Worm (Caenorhabditis elegans) whole organism, L2 larva: Measurements from ENCODE around the gene nspd-5.
"Not testable (repeated sequence)": the region's sequence is repeated elsewhere in the genome, so short reads cannot be mapped to it uniquely, and the experiment has no call there.

Source experiments
- C34F6.9 ChIP-seq: fragments of 150-350 bp; optimal IDR thresholded peaks from 2 replicates; lab custom pipeline; 2014; ENCODE audit warnings: missing biosample characterization, missing genetic modification characterization
- F13H6.1 ChIP-seq: sonication (generic microtip); optimal IDR thresholded peaks from 2 replicates; lab custom pipeline; 2016; ENCODE audit warnings: missing genetic modification characterization, missing compliant biosample characterization
- R02D3.7 ChIP-seq: fragments of 150-350 bp; optimal IDR thresholded peaks from 2 replicates; lab custom pipeline; 2014; ENCODE audit warnings: missing biosample characterization, missing genetic modification characterization
- Y55F3AM.14 ChIP-seq: fragments of 200-800 bp; sonication (Bioruptor generic); optimal IDR thresholded peaks from 2 replicates; lab custom pipeline; 2018; ENCODE audit warnings: mild to moderate bottlenecking, missing genetic modification characterization, missing compliant biosample characterization
- ZK546.5 ChIP-seq: sonication (generic microtip); optimal IDR thresholded peaks from 2 replicates; lab custom pipeline; 2017; ENCODE audit warnings: missing biosample characterization, missing genetic modification characterization
- alr-1 ChIP-seq: fragments of 150-350 bp; optimal IDR thresholded peaks from 2 replicates; lab custom pipeline; 2014; ENCODE audit warnings: missing biosample characterization, missing genetic modification characterization
- aly-2 ChIP-seq: fragments of 150-350 bp; optimal IDR thresholded peaks from 2 replicates; lab custom pipeline; 2014; ENCODE audit warnings: missing biosample characterization, missing genetic modification characterization
- ama-1 ChIP-seq: fragments of 150-350 bp; optimal IDR thresholded peaks from 2 replicates; lab custom pipeline; 2018; ENCODE audit warnings: inconsistent platforms
- blmp-1 ChIP-seq: sonication (generic microtip); optimal IDR thresholded peaks from 2 replicates; lab custom pipeline; 2017; ENCODE audit warnings: missing genetic modification characterization, mild to moderate bottlenecking, missing compliant biosample characterization, antibody characterized with exemption, moderate library complexity; ENCODE audit not compliant: insufficient read depth
- ceh-16 ChIP-seq: fragments of 150-350 bp; optimal IDR thresholded peaks from 2 replicates; lab custom pipeline; 2014; ENCODE audit warnings: missing biosample characterization, missing genetic modification characterization
- ceh-82 ChIP-seq: fragments of 150-350 bp; optimal IDR thresholded peaks from 2 replicates; lab custom pipeline; 2014; ENCODE audit warnings: missing biosample characterization, missing genetic modification characterization
- crh-2 ChIP-seq: sonication (generic microtip); optimal IDR thresholded peaks from 2 replicates; lab custom pipeline; 2017; ENCODE audit warnings: missing biosample characterization, missing genetic modification characterization
- dmd-4 ChIP-seq: sonication (generic microtip); optimal IDR thresholded peaks from 2 replicates; lab custom pipeline; 2017; ENCODE audit warnings: missing biosample characterization, missing genetic modification characterization
- egl-27 ChIP-seq: sonication (generic microtip); optimal IDR thresholded peaks from 3 replicates; lab custom pipeline; 2017; ENCODE audit warnings: missing biosample characterization, missing genetic modification reagents, missing genetic modification characterization
- elt-1 ChIP-seq: fragments of 150-350 bp; optimal IDR thresholded peaks from 2 replicates; lab custom pipeline; 2014; ENCODE audit warnings: missing biosample characterization, missing genetic modification characterization
- fos-1 ChIP-seq: fragments of 150-350 bp; optimal IDR thresholded peaks from 2 replicates; lab custom pipeline; 2014; ENCODE audit warnings: missing biosample characterization, missing genetic modification characterization
- gmeb-1 ChIP-seq: fragments of 150-350 bp; optimal IDR thresholded peaks from 2 replicates; lab custom pipeline; 2014; ENCODE audit warnings: missing biosample characterization, missing genetic modification characterization
- lin-11 ChIP-seq: fragments of 150-350 bp; sonication (generic microtip); optimal IDR thresholded peaks from 2 replicates; lab custom pipeline; 2014; ENCODE audit warnings: missing biosample characterization, missing genetic modification characterization, inconsistent platforms, mixed read lengths
- lin-13 ChIP-seq: fragments of 150-350 bp; optimal IDR thresholded peaks from 2 replicates; lab custom pipeline; 2014; ENCODE audit warnings: missing biosample characterization, missing genetic modification reagents, missing genetic modification characterization
- lin-39 ChIP-seq: fragments of 150-350 bp; optimal IDR thresholded peaks from 2 replicates; lab custom pipeline; 2014; ENCODE audit warnings: missing biosample characterization, missing genetic modification reagents, missing genetic modification characterization
- lsy-2 ChIP-seq, 2 experiments: fragments of 150-350 bp in 1 of 2; sonication (generic microtip) in 1 of 2; optimal IDR thresholded peaks; 2 replicates each; lab custom pipeline; 2014 to 2017; ENCODE audit warnings: missing biosample characterization in 2 of 2, missing genetic modification characterization in 2 of 2
- mab-5 ChIP-seq: fragments of 150-350 bp; optimal IDR thresholded peaks from 2 replicates; lab custom pipeline; 2014; ENCODE audit warnings: missing biosample characterization, missing genetic modification characterization
- mdl-1 ChIP-seq, 2 experiments: fragments of 150-350 bp in 1 of 2; sonication (generic microtip) in 1 of 2; optimal IDR thresholded peaks; 2 replicates each; lab custom pipeline; 2017; ENCODE audit warnings: missing biosample characterization in 2 of 2, missing genetic modification characterization in 2 of 2
- nhr-12 ChIP-seq: fragments of 150-350 bp; optimal IDR thresholded peaks from 2 replicates; lab custom pipeline; 2014; ENCODE audit warnings: missing biosample characterization, missing genetic modification characterization
- nhr-129 ChIP-seq: fragments of 150-350 bp; optimal IDR thresholded peaks from 2 replicates; lab custom pipeline; 2014; ENCODE audit warnings: missing biosample characterization, missing genetic modification characterization
- nhr-21 ChIP-seq: fragments of 150-350 bp; optimal IDR thresholded peaks from 2 replicates; lab custom pipeline; 2014; ENCODE audit warnings: missing biosample characterization, missing genetic modification characterization
- nhr-23 ChIP-seq: fragments of 150-350 bp; optimal IDR thresholded peaks from 2 replicates; lab custom pipeline; 2014; ENCODE audit warnings: missing biosample characterization, missing genetic modification reagents, missing genetic modification characterization
- nhr-25 ChIP-seq: fragments of 150-350 bp; sonication (generic microtip); optimal IDR thresholded peaks from 3 replicates; lab custom pipeline; 2014; ENCODE audit warnings: missing biosample characterization, missing genetic modification characterization
- nhr-6 ChIP-seq: fragments of 150-350 bp; optimal IDR thresholded peaks from 2 replicates; lab custom pipeline; 2014; ENCODE audit warnings: missing biosample characterization, missing genetic modification characterization
- nhr-77 ChIP-seq: fragments of 150-350 bp; optimal IDR thresholded peaks from 2 replicates; lab custom pipeline; 2014; ENCODE audit warnings: missing biosample characterization, missing genetic modification characterization
- peb-1 ChIP-seq: fragments of 150-350 bp; optimal IDR thresholded peaks from 2 replicates; lab custom pipeline; 2014; ENCODE audit warnings: missing biosample characterization, missing genetic modification characterization
- sem-4 ChIP-seq: fragments of 150-350 bp; optimal IDR thresholded peaks from 2 replicates; lab custom pipeline; 2014; ENCODE audit warnings: missing biosample characterization, missing genetic modification reagents, missing genetic modification characterization
- skn-1 ChIP-seq: sonication (generic microtip); optimal IDR thresholded peaks from 2 replicates; lab custom pipeline; 2017; ENCODE audit warnings: missing biosample characterization, missing genetic modification characterization
- sma-3 ChIP-seq: sonication (generic microtip); optimal IDR thresholded peaks from 2 replicates; lab custom pipeline; 2016; ENCODE audit warnings: missing genetic modification reagents, missing genetic modification characterization, missing compliant biosample characterization
- sma-9 ChIP-seq, 2 experiments: fragments of 150-350 bp in 1 of 2; sonication (generic microtip) in 1 of 2; optimal IDR thresholded peaks; 2 replicates each; lab custom pipeline; 2014 to 2016; ENCODE audit warnings: missing genetic modification characterization in 2 of 2, mild to moderate bottlenecking in 1 of 2, missing biosample characterization in 1 of 2, missing compliant biosample characterization in 1 of 2, missing genetic modification reagents in 1 of 2, moderate library complexity in 1 of 2
- snpc-4 ChIP-seq: fragments of 150-350 bp; optimal IDR thresholded peaks from 2 replicates; lab custom pipeline; 2014; ENCODE audit warnings: missing biosample characterization, missing genetic modification characterization
- unc-39 ChIP-seq: fragments of 150-350 bp; optimal IDR thresholded peaks from 2 replicates; lab custom pipeline; 2014; ENCODE audit warnings: missing biosample characterization, missing genetic modification characterization
- unc-55 ChIP-seq: fragments of 150-350 bp; sonication (generic microtip); optimal IDR thresholded peaks from 3 replicates; lab custom pipeline; 2014; ENCODE audit warnings: missing biosample characterization, missing genetic modification reagents, missing genetic modification characterization
- unc-62 ChIP-seq: fragments of 150-350 bp; optimal IDR thresholded peaks from 2 replicates; lab custom pipeline; 2014; ENCODE audit warnings: missing biosample characterization, missing genetic modification reagents, missing genetic modification characterization
- zag-1 ChIP-seq: fragments of 150-350 bp; optimal IDR thresholded peaks from 2 replicates; lab custom pipeline; 2014; ENCODE audit warnings: missing biosample characterization, missing genetic modification characterization
- ztf-1 ChIP-seq: fragments of 200-800 bp; sonication (Bioruptor generic); conservative IDR thresholded peaks from 2 replicates; pipeline ENCODE4 v1.3.6; 2022; ENCODE audit warnings: missing genetic modification characterization, missing compliant biosample characterization
- ztf-11 ChIP-seq: sonication (generic microtip); optimal IDR thresholded peaks from 2 replicates; lab custom pipeline; 2017; ENCODE audit warnings: missing biosample characterization, missing genetic modification characterization
- ztf-4 ChIP-seq: fragments of 150-350 bp; optimal IDR thresholded peaks from 2 replicates; lab custom pipeline; 2014; ENCODE audit warnings: missing biosample characterization, missing genetic modification characterization

The nspd-5 gene

ce11 chrII:4903696-4904095 is 43.5 kb upstream of the nspd-5 start, which contains the start of gene sgt-1:
Gene sgt-1 (minus strand): TSS chrII:4903796.
- not testable (repeated sequence) for TF ChIP-seq lsy-2 (tag; optimal IDR thresholded peaks at IDR 0.05; lab: Kevin White, UChicago); nhr-6; nhr-129 (tag; lab: Kevin White, UChicago)

ce11 chrII:4902035-4902434 is 41.9 kb upstream of the nspd-5 start, which contains the start of gene R05F9.9:
Gene R05F9.9 (minus strand): TSS chrII:4902100.
- TF ChIP-seq dmd-4 (tag; lab: Kevin White, UChicago) (no peak), ama-1 (lab: Kevin White, UChicago) (peak; percentile 62), sma-3 (GFP tag; lab: Kevin White, UChicago) (no peak), nhr-23 (tag; lab: Kevin White, UChicago) (no peak), skn-1 (tag; lab: Kevin White, UChicago) (no peak), sem-4 (tag; lab: Kevin White, UChicago) (no peak), zag-1 (tag; lab: Kevin White, UChicago) (no peak), nhr-6 (no peak), elt-1 (tag; lab: Kevin White, UChicago) (no peak), alr-1 (tag; lab: Kevin White, UChicago) (no peak), Y55F3AM.14 (GFP tag; lab: Kevin White, UChicago) (no peak), nhr-77 (tag; lab: Kevin White, UChicago) (no peak), peb-1 (tag; lab: Kevin White, UChicago) (no peak), nhr-12 (no peak), unc-55 (GFP tag; lab: Kevin White, UChicago) (peak; percentile 70), lin-39 (no peak), ceh-16 (tag; lab: Kevin White, UChicago) (no peak), fos-1 (tag; lab: Kevin White, UChicago) (no peak), nhr-129 (tag; lab: Kevin White, UChicago) (peak; percentile 2), ztf-4 (tag; lab: Kevin White, UChicago) (peak; percentile 82), gmeb-1 (tag; lab: Kevin White, UChicago) (peak; percentile 15), egl-27 (tag; lab: Kevin White, UChicago) (no peak), aly-2 (tag; lab: Kevin White, UChicago) (no peak), lsy-2 (tag; optimal IDR thresholded peaks at IDR 0.05; lab: Kevin White, UChicago) (peak in 1 of 2 experiments; percentile 74), ztf-11 (tag; lab: Kevin White, UChicago) (no peak), crh-2 (peak; percentile 72), snpc-4 (tag; lab: Kevin White, UChicago) (no peak), F13H6.1 (no peak), sma-9 (GFP tag; optimal IDR thresholded peaks at IDR 0.05; lab: Kevin White, UChicago) (no peak), sma-9 (tag; optimal IDR thresholded peaks at IDR 0.05; lab: Kevin White, UChicago) (no peak), ceh-82 (tag; lab: Kevin White, UChicago) (no peak), lin-11 (tag; lab: Kevin White, UChicago) (no peak), mab-5 (tag; lab: Kevin White, UChicago) (no peak), R02D3.7 (tag; lab: Kevin White, UChicago) (no peak), ZK546.5 (no peak), lin-13 (GFP tag; lab: Kevin White, UChicago) (peak; percentile 16), unc-39 (no peak), blmp-1 (tag; lab: Kevin White, UChicago) (no peak), nhr-21 (tag; lab: Kevin White, UChicago) (no peak), C34F6.9 (tag; lab: Kevin White, UChicago) (peak; percentile 67), unc-62 (GFP tag; lab: Kevin White, UChicago) (no peak), nhr-25 (tag; lab: Kevin White, UChicago) (no peak), ztf-1 (GFP tag; lab: Robert Waterston, UW) (no peak), mdl-1 (tag; optimal IDR thresholded peaks at IDR 0.05; lab: Kevin White, UChicago) (no peak)
